Worm (Caenorhabditis elegans): ENCODE data around the gene C49F5.5.

C49F5.5 gene

DNA sequence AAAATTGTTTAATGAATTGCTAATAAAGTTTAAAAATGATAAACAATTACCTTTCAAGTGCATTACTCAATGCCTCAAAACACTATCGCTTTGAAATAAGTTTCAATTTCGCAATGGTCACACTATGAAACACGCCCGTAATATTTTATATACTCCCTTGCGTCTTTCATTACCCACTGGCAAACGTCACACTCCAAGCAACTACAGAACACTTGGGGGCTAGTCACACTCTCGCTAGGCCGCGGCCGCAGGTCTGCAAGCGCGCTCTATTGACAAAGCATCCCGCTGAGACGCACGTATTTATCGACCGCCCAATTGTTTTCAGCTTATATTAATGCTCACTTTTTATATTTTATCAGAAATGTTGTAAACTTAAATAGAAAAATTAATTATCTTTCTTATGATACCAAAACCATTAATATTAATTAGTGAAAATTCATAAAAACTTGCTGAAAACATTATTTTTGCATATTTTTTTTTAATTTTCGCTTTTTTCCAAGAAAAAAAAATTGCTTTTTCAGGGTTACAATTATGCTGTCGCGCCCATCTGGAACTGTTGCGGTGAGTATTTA lies 32.0 kb downstream of the C49F5.5 start, which contains the start of the genes nmat-1 and ucr-2.1 (continued):
- peak; percentile 45 for TF ChIP-seq tbp1 (GFP tag; optimal IDR thresholded peaks at IDR 0.05)
- TF ChIP-seq hmg-1.2 (GFP tag; IDR thresholded peaks at IDR 0.05), result 0 out of 2 replicates have a peak, but pooled peaks have one; percentile 24
- TF ChIP-seq nhr-179 (tag; optimal IDR thresholded peaks at IDR 0.05), result no peak
- no peak for TF ChIP-seq dpff-1 (tag; optimal IDR thresholded peaks at IDR 0.05)
- no peak for TF ChIP-seq ceh-100 (GFP tag; IDR thresholded peaks at IDR 0.05)
- peak; percentile 44 for TF ChIP-seq nhr-90 (tag; optimal IDR thresholded peaks at IDR 0.05)
- TF ChIP-seq gei-17 (GFP tag; optimal IDR thresholded peaks at IDR 0.05), result peak; percentile 7
- TF ChIP-seq snpc-4 (GFP tag; optimal IDR thresholded peaks at IDR 0.05), result no peak
- peak in 2 of 4 experiments; percentile 1 to 50 for TF ChIP-seq snpc-4 (tag; optimal IDR thresholded peaks at IDR 0.05)
- no peak for TF ChIP-seq snpc-3.4 (tag; optimal IDR thresholded peaks at IDR 0.05)
- TF ChIP-seq mcd-1 (GFP tag; IDR thresholded peaks at IDR 0.05), result peak; percentile 98

DNA sequence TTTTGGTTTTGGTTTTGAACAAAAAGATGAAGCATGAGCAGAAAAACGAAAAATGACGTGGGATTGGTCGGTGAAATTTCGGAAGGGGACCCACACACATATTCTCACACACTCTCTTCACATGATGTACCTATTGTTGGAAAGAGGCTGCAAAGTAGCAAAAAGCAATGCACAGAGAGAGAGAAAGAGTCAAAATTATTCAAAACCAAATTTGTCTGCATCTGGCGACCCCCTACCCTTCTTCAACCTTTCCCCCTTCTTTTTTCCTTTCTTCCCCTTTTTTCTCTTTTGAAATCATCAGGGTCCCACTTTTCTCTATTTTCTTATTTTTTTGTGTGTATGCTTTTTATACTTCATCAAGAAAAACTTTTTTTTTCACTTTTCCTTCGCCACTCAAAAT lies 35.5 kb downstream of the C49F5.5 start:
- TF ChIP-seq aptf-3 (GFP tag; IDR thresholded peaks at IDR 0.05), result no peak
- TF ChIP-seq him-1 (tag; optimal IDR thresholded peaks at IDR 0.05), result no peak
- no peak for TF ChIP-seq attf-5 (GFP tag; optimal IDR thresholded peaks at IDR 0.05)
- TF ChIP-seq nhr-90 (tag; optimal IDR thresholded peaks at IDR 0.05), result no peak
- TF ChIP-seq ceh-91 (GFP tag; IDR thresholded peaks at IDR 0.05), result no peak
- TF ChIP-seq chd-7 (tag; optimal IDR thresholded peaks at IDR 0.05), result no peak
- TF ChIP-seq lir-1 (GFP tag; conservative IDR thresholded peaks at IDR 0.05), result no peak
- TF ChIP-seq mel-28 (tag; optimal IDR thresholded peaks at IDR 0.05; ENCODE audit: borderline replicate concordance), result no peak
- no peak for TF ChIP-seq ztf-22 (GFP tag; optimal IDR thresholded peaks at IDR 0.05)
- no peak for TF ChIP-seq somi-1 (GFP tag; optimal IDR thresholded peaks at IDR 0.05)
- TF ChIP-seq zim-3 (tag; optimal IDR thresholded peaks at IDR 0.05), result no peak
- no peak for TF ChIP-seq dpl-1 (GFP tag; optimal IDR thresholded peaks at IDR 0.05)
- no peak for TF ChIP-seq hrde-1 (tag; optimal IDR thresholded peaks at IDR 0.05; ENCODE audit: borderline replicate concordance)
- TF ChIP-seq Y53G8AR.9 (GFP tag; conservative IDR thresholded peaks at IDR 0.05), result no peak
- no peak for TF ChIP-seq ztf-6 (GFP tag; IDR thresholded peaks at IDR 0.05)
- no peak for TF ChIP-seq gei-17 (GFP tag; optimal IDR thresholded peaks at IDR 0.05)
- no peak for TF ChIP-seq tbx-9 (tag; optimal IDR thresholded peaks at IDR 0.05; ENCODE audit: borderline replicate concordance)

DNA sequence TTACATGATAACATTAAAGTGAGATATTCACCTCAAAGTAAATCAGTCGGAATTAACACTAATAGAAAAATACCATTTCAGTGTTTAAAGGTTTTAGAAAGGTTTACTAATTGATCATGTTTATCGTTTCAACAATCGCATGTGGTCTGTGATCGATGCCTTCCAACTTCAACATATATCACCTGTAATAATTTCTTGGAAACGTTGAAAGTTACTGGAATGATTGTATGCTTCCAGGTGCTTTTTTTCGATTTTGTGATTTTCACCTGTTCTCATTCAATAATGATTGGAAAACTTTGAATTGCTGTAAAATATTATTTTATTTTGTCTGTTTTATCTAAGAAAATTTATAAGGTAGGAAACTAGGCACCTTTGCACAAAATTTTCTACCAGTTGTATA lies 36.5 kb downstream of the C49F5.5 start:
- TF ChIP-seq zim-3 (tag; optimal IDR thresholded peaks at IDR 0.05) (no peak), attf-6 (GFP tag; IDR thresholded peaks at IDR 0.05) (no peak), attf-5 (GFP tag; optimal IDR thresholded peaks at IDR 0.05) (no peak), rcor-1 (GFP tag; IDR thresholded peaks at IDR 0.05) (no peak), chd-7 (tag; optimal IDR thresholded peaks at IDR 0.05) (no peak), lsy-27 (tag; optimal IDR thresholded peaks at IDR 0.05; ENCODE audit: borderline replicate concordance, insufficient read depth) (no peak), lin-40 (tag; optimal IDR thresholded peaks at IDR 0.05) (no peak), athp-1 (tag; optimal IDR thresholded peaks at IDR 0.05) (no peak), madf-6 (GFP tag; IDR thresholded peaks at IDR 0.05) (no peak)

DNA sequence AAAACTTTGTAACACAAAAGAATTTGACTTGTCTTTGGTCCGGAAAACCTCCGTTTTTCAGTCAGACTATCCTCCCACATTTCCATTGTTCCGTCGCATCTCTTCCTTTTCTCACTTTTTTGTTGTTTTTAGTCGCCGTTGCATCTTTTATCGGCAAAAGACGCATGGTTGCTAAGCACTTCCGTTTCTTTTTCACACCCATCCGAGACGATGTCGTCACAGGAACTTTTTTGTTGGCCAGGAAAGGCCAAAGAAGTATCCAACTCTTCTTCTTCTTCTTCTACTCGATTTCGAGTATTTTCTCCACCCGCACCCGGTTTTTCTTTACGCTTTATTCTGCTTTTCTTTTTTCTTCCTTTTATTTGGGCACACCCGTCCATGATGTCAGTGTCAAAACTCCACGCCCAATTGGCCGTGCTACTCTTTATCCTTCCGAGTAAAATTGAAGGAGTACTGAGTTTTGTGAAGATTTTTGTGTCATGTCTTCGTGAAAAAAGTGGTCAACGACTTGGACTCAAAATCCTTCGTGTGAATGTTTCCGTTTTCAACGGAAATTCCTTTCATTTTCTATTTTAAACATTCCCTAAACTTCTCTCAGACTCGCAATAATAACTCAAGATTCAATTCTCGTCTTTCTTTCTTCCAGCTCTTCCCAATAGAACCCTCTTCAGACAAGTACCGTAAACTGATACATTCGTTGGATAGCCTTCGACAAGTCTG lies 39.2 kb downstream of the C49F5.5 start, which contains the start of gene B0198.2:
Gene B0198.2 (plus strand): TSS at position 670 of the 720 bp plus-strand sequence.
- TF ChIP-seq F57C9.4 (tag; optimal IDR thresholded peaks at IDR 0.05), result no peak
- no peak for TF ChIP-seq mes-4 (tag; optimal IDR thresholded peaks at IDR 0.05)
- no peak for TF ChIP-seq T26A5.8 (tag; optimal IDR thresholded peaks at IDR 0.05)
- TF ChIP-seq him-1 (tag; optimal IDR thresholded peaks at IDR 0.05), result no peak
- TF ChIP-seq ceh-91 (GFP tag; IDR thresholded peaks at IDR 0.05), result no peak
- no peak for TF ChIP-seq D2030.7 (GFP tag; IDR thresholded peaks at IDR 0.05)
- no peak for TF ChIP-seq nhr-179 (tag; optimal IDR thresholded peaks at IDR 0.05)
- TF ChIP-seq ztf-3 (GFP tag; optimal IDR thresholded peaks at IDR 0.05), result no peak
- TF ChIP-seq die-1 (tag; optimal IDR thresholded peaks at IDR 0.05), result no peak
- no peak for TF ChIP-seq efl-1 (GFP tag; optimal IDR thresholded peaks at IDR 0.05)
- TF ChIP-seq Y53G8AR.9 (GFP tag; conservative IDR thresholded peaks at IDR 0.05), result no peak
- no peak for TF ChIP-seq egrh-3 (GFP tag; IDR thresholded peaks at IDR 0.05)
- no peak for TF ChIP-seq snpc-1.1 (tag; optimal IDR thresholded peaks at IDR 0.05; ENCODE audit: insufficient read depth)
- no peak for TF ChIP-seq ceh-40 (GFP tag; IDR thresholded peaks at IDR 0.05)
- no peak for TF ChIP-seq madf-6 (GFP tag; IDR thresholded peaks at IDR 0.05)
- no peak for TF ChIP-seq dpff-1 (tag; optimal IDR thresholded peaks at IDR 0.05)
